Fruit fly (Drosophila melanogaster): Measurements from ENCODE around the gene CG31373.

The CG31373 gene

DNA sequence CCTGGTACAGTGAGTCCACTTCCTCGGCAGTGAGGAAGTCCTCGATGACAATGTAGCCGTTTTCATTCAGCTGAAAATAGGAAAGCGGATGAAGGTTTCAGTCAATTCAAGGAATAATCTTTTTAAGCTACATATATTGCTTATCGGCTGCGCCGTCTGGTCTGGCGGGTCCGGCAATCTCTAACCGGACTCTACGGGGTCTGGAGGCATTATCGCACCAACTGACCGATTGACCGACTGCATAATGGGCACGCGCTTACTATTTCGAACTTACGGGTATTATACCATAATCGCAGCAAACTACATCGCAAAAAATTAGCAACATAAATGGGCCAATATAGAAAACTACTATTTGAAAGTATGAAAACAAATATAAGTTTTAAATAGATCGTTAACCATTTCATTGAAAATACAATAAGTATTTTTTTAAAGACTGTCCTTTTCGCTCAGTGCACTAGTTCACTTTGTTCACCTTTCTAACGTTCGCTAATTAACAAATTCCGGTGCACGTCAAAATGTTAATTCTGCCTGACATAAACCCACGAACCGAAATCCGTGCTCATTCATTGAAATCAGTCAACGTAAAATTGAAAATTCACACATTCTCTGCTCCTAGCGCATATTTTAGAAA is 30.1 kb downstream of the CG31373 start:
- TF ChIP-seq eve (GFP tag; optimal IDR thresholded peaks at IDR 0.05) (peak in 1 of 2 experiments; percentile 51), zen2 (GFP tag; IDR thresholded peaks at IDR 0.05; ENCODE audit: partially characterized antibody) (no peak), Optix (GFP tag; IDR thresholded peaks at IDR 0.05) (no peak), Opbp (GFP tag; IDR thresholded peaks at IDR 0.05; ENCODE audit: partially characterized antibody) (no peak), Fer2 (tag; optimal IDR thresholded peaks at IDR 0.05) (no peak), Pdp1 (GFP tag; optimal IDR thresholded peaks at IDR 0.05) (peak in 1 of 2 experiments; percentile 67), Max (GFP tag; optimal IDR thresholded peaks at IDR 0.05) (no peak), Meics (GFP tag; optimal IDR thresholded peaks at IDR 0.05) (peak; percentile 9), H2.0 (GFP tag; IDR thresholded peaks at IDR 0.05) (no peak), CG17361 (GFP tag; IDR thresholded peaks at IDR 0.05) (no peak; the same call in 2 of the 3 replicates), Abd-B (GFP tag; optimal IDR thresholded peaks at IDR 0.05) (no peak), sim (GFP tag; IDR thresholded peaks at IDR 0.05) (no peak), CG15011 (GFP tag; optimal IDR thresholded peaks at IDR 0.05) (no peak), seq (GFP tag; IDR thresholded peaks at IDR 0.05) (0 out of 2 replicates have a peak, but pooled peaks have one; percentile 37), Deaf1 (tag; optimal IDR thresholded peaks at IDR 0.05) (no peak), NfI (GFP tag; optimal IDR thresholded peaks at IDR 0.05) (no peak), CG31388 (GFP tag; optimal IDR thresholded peaks at IDR 0.05) (no peak), CG9876 (GFP tag; optimal IDR thresholded peaks at IDR 0.05) (no peak), crc (GFP tag; optimal IDR thresholded peaks at IDR 0.05) (no peak), CG18619 (GFP tag; optimal IDR thresholded peaks at IDR 0.05) (no peak), unc-4 (GFP tag; IDR thresholded peaks at IDR 0.05; ENCODE audit: partially characterized antibody) (no peak), tll (GFP tag; optimal IDR thresholded peaks at IDR 0.05) (no peak), pb (GFP tag; optimal IDR thresholded peaks at IDR 0.05) (no peak), CHES-1-like (GFP tag; optimal IDR thresholded peaks at IDR 0.05) (no peak), CG4360 (GFP tag; IDR thresholded peaks at IDR 0.05) (no peak), ci (GFP tag; IDR thresholded peaks at IDR 0.05) (0 out of 3 replicates have a peak, but pooled peaks have one; percentile 26), nom (GFP tag; optimal IDR thresholded peaks at IDR 0.05) (no peak), Spps (tag; optimal IDR thresholded peaks at IDR 0.05) (no peak), HLHmδ (GFP tag; optimal IDR thresholded peaks at IDR 0.05) (no peak), Nf-YC (tag; optimal IDR thresholded peaks at IDR 0.05) (no peak), sr (GFP tag; IDR thresholded peaks at IDR 0.05) (no peak), fd96Cb (tag; optimal IDR thresholded peaks at IDR 0.05) (no peak), Side (GFP tag; optimal IDR thresholded peaks at IDR 0.05) (no peak), CG6683 (GFP tag; optimal IDR thresholded peaks at IDR 0.05) (no peak), phol (tag; optimal IDR thresholded peaks at IDR 0.05) (no peak), peb (GFP tag; IDR thresholded peaks at IDR 0.05) (no peak), knrl (GFP tag; IDR thresholded peaks at IDR 0.05; ENCODE audit: partially characterized antibody) (no peak), CG43689 (GFP tag; IDR thresholded peaks at IDR 0.05) (0 out of 2 replicates have a peak, but pooled peaks have one; percentile 7), ind (GFP tag; optimal IDR thresholded peaks at IDR 0.05) (no peak), CTCF (GFP tag; optimal IDR thresholded peaks at IDR 0.05) (no peak), ssp (GFP tag; IDR thresholded peaks at IDR 0.05) (no peak), chif (GFP tag; optimal IDR thresholded peaks at IDR 0.05) (no peak), gcm2 (GFP tag; optimal IDR thresholded peaks at IDR 0.05) (no peak), CG10209 (GFP tag; optimal IDR thresholded peaks at IDR 0.05) (peak; percentile 3), wdn (GFP tag; IDR thresholded peaks at IDR 0.05) (no peak), CG10147 (GFP tag; optimal IDR thresholded peaks at IDR 0.05) (no peak), CG13287 (GFP tag; IDR thresholded peaks at IDR 0.05; ENCODE audit: partially characterized antibody) (no peak), HmgD (GFP tag; optimal IDR thresholded peaks at IDR 0.05) (no peak), z (GFP tag; IDR thresholded peaks at IDR 0.05) (no peak), rib (GFP tag; IDR thresholded peaks at IDR 0.05) (no peak)

Measured in whole organism, embryonic.